Fruit fly (Drosophila melanogaster) whole organism, embryonic: ENCODE measurements around the gene pyd.

Experiments used
- CG10366 ChIP-seq: fragments of 200-800 bp; sonication (Bioruptor generic); IDR thresholded peaks from 2 replicates; pipeline ENCODE4 v1.3.6; 2022; ENCODE audit warnings: missing biosample characterization, missing genetic modification characterization
- CG10565 ChIP-seq: fragments of 200-800 bp; sonication (Bioruptor generic); optimal IDR thresholded peaks from 3 replicates; lab custom pipeline; 2016; ENCODE audit warnings: missing biosample characterization, mild to moderate bottlenecking, missing genetic modification characterization
- CG10979 ChIP-seq: fragments of 200-800 bp; sonication (Bioruptor generic); optimal IDR thresholded peaks from 2 replicates; lab custom pipeline; 2018; ENCODE audit warnings: missing biosample characterization, mild to moderate bottlenecking, missing genetic modification characterization, moderate library complexity
- CG1233 ChIP-seq: fragments of 200-800 bp; sonication (Bioruptor generic); optimal IDR thresholded peaks from 4 replicates; lab custom pipeline; 2018; ENCODE audit warnings: missing biosample characterization, mild to moderate bottlenecking, missing genetic modification characterization
- CG13123 ChIP-seq: fragments of 200-800 bp; sonication (Bioruptor generic); optimal IDR thresholded peaks from 2 replicates; lab custom pipeline; 2016; ENCODE audit warnings: missing biosample characterization, missing genetic modification characterization
- CG13296 ChIP-seq: fragments of 200-800 bp; sonication (Bioruptor generic); optimal IDR thresholded peaks from 3 replicates; lab custom pipeline; 2018; ENCODE audit warnings: missing biosample characterization, mild to moderate bottlenecking, missing genetic modification characterization
- CG14860 ChIP-seq: fragments of 200-800 bp; sonication (Bioruptor generic); IDR thresholded peaks from 3 replicates; pipeline ENCODE4 v1.3.6; 2022; ENCODE audit warnings: missing biosample characterization, missing genetic modification characterization; ENCODE audit not compliant: partially characterized antibody
- CG15073 ChIP-seq: fragments of 200-800 bp; sonication (Bioruptor generic); optimal IDR thresholded peaks from 2 replicates; lab custom pipeline; 2016; ENCODE audit warnings: missing biosample characterization, missing genetic modification characterization
- CG18599 ChIP-seq: fragments of 200-800 bp; sonication (Bioruptor generic); optimal IDR thresholded peaks from 3 replicates; lab custom pipeline; 2017; ENCODE audit warnings: missing biosample characterization, missing genetic modification characterization, mild to moderate bottlenecking, moderate library complexity, missing genetic modification reagents
- CG30020 ChIP-seq: fragments of 200-800 bp; optimal IDR thresholded peaks from 2 replicates; lab custom pipeline; 2019; ENCODE audit warnings: missing biosample characterization, mild to moderate bottlenecking, missing genetic modification characterization, moderate library complexity
- CG3163 ChIP-seq: fragments of 200-800 bp; sonication (Bioruptor generic); optimal IDR thresholded peaks from 3 replicates; lab custom pipeline; 2016; ENCODE audit warnings: missing biosample characterization, missing genetic modification characterization
- CG32532 ChIP-seq: fragments of 200-800 bp; sonication (Bioruptor generic); IDR thresholded peaks from 2 replicates; pipeline ENCODE4 v1.3.6; 2022; ENCODE audit warnings: missing biosample characterization, missing genetic modification characterization
- CG33557 ChIP-seq: fragments of 200-800 bp; sonication (Bioruptor generic); optimal IDR thresholded peaks from 2 replicates; lab custom pipeline; 2019; ENCODE audit warnings: missing biosample characterization, mild to moderate bottlenecking, missing genetic modification characterization, moderate library complexity
- CG4328 ChIP-seq: fragments of 200-800 bp; sonication (Bioruptor generic); optimal IDR thresholded peaks from 3 replicates; lab custom pipeline; 2017; ENCODE audit warnings: missing biosample characterization, missing genetic modification reagents, missing genetic modification characterization
- CG4424 ChIP-seq: fragments of 200-800 bp; sonication (Bioruptor generic); optimal IDR thresholded peaks from 3 replicates; lab custom pipeline; 2016; ENCODE audit warnings: missing biosample characterization, missing genetic modification characterization
- CG6791 ChIP-seq: fragments of 200-800 bp; sonication (Bioruptor generic); IDR thresholded peaks from 3 replicates; pipeline ENCODE4 v1.3.6; 2022; ENCODE audit warnings: missing biosample characterization, missing genetic modification characterization; ENCODE audit not compliant: partially characterized antibody
- CG6854 ChIP-seq: fragments of 200-800 bp; sonication (Bioruptor generic); optimal IDR thresholded peaks from 3 replicates; lab custom pipeline; 2017; ENCODE audit warnings: missing biosample characterization, mild to moderate bottlenecking, missing genetic modification characterization
- CG7928 ChIP-seq: fragments of 200-800 bp; sonication (Bioruptor generic); optimal IDR thresholded peaks from 2 replicates; lab custom pipeline; 2017; ENCODE audit warnings: missing biosample characterization, mild to moderate bottlenecking, missing genetic modification characterization
- CG7987 ChIP-seq: fragments of 200-800 bp; sonication (Bioruptor generic); optimal IDR thresholded peaks from 2 replicates; lab custom pipeline; 2018; ENCODE audit warnings: missing biosample characterization, mild to moderate bottlenecking, missing genetic modification characterization, moderate library complexity
- CG9215 ChIP-seq: fragments of 200-800 bp; sonication (Bioruptor generic); IDR thresholded peaks from 2 replicates; pipeline ENCODE4 v1.3.6; 2022; ENCODE audit warnings: missing biosample characterization, missing genetic modification characterization
- CG9817 ChIP-seq: fragments of 200-800 bp; sonication (Bioruptor generic); optimal IDR thresholded peaks from 2 replicates; lab custom pipeline; 2018; ENCODE audit warnings: missing biosample characterization, mild to moderate bottlenecking, missing genetic modification characterization, moderate library complexity
- CG9932 ChIP-seq: fragments of 200-800 bp; sonication (Bioruptor generic); IDR thresholded peaks from 2 replicates; pipeline ENCODE4 v1.3.6; 2022; ENCODE audit warnings: missing biosample characterization, missing genetic modification characterization
- Hr51 ChIP-seq, 2 experiments: fragments of 200-800 bp; sonication (Bioruptor generic); optimal IDR thresholded peaks; 2 replicates in 1 of 2; 3 replicates in 1 of 2; lab custom pipeline; 2016 to 2018; ENCODE audit warnings: missing biosample characterization in 2 of 2, missing genetic modification characterization in 2 of 2, mild to moderate bottlenecking in 1 of 2, moderate library complexity in 1 of 2
- MBD-R2 ChIP-seq: fragments of 200-800 bp; sonication (Bioruptor generic); IDR thresholded peaks from 2 replicates; pipeline ENCODE4 v1.3.6; 2022; ENCODE audit warnings: missing biosample characterization, missing genetic modification characterization
- Mad ChIP-seq: fragments of 200-800 bp; sonication (Bioruptor generic); optimal IDR thresholded peaks from 2 replicates; lab custom pipeline; 2016; ENCODE audit warnings: missing biosample characterization, missing genetic modification characterization
- Usf ChIP-seq: fragments of 200-800 bp; sonication (Bioruptor generic); optimal IDR thresholded peaks from 2 replicates; lab custom pipeline; 2017; ENCODE audit warnings: missing genotype, missing biosample characterization, missing genetic modification characterization
- az2 ChIP-seq: fragments of 200-800 bp; sonication (Bioruptor generic); optimal IDR thresholded peaks from 3 replicates; lab custom pipeline; 2016; ENCODE audit warnings: missing biosample characterization, missing genetic modification characterization
- bsh ChIP-seq, 2 experiments: fragments of 200-800 bp; sonication (Bioruptor generic); optimal IDR thresholded peaks; 2 replicates each; lab custom pipeline; 2017 to 2018; ENCODE audit warnings: mild to moderate bottlenecking in 2 of 2, missing biosample characterization in 2 of 2, missing genetic modification characterization in 2 of 2, moderate library complexity in 1 of 2
- cg ChIP-seq: fragments of 200-800 bp; sonication (Bioruptor generic); optimal IDR thresholded peaks from 3 replicates; lab custom pipeline; 2019; ENCODE audit warnings: missing biosample characterization, mild to moderate bottlenecking, missing genetic modification characterization, moderate library complexity
- chif ChIP-seq, 2 experiments: fragments of 200-800 bp; sonication (Bioruptor generic); optimal IDR thresholded peaks; 3 replicates each; lab custom pipeline; 2016; ENCODE audit warnings: missing biosample characterization in 2 of 2, missing genetic modification characterization in 2 of 2
- chn ChIP-seq: fragments of 200-800 bp; sonication (Bioruptor generic); optimal IDR thresholded peaks from 2 replicates; lab custom pipeline; 2016; ENCODE audit warnings: missing biosample characterization, missing genetic modification characterization
- emc ChIP-seq: fragments of 200-800 bp; sonication (Bioruptor generic); optimal IDR thresholded peaks from 2 replicates; lab custom pipeline; 2016; ENCODE audit warnings: missing biosample characterization, missing genetic modification characterization
- exex ChIP-seq: fragments of 200-800 bp; sonication (Bioruptor generic); optimal IDR thresholded peaks from 4 replicates; lab custom pipeline; 2018; ENCODE audit warnings: missing biosample characterization, mild to moderate bottlenecking, missing genetic modification characterization, moderate library complexity
- gfzf ChIP-seq: fragments of 200-800 bp; sonication (Bioruptor generic); optimal IDR thresholded peaks from 2 replicates; lab custom pipeline; 2016; ENCODE audit warnings: missing biosample characterization, mild to moderate bottlenecking, missing genetic modification characterization, moderate library complexity
- knrl ChIP-seq: fragments of 200-800 bp; sonication (Bioruptor generic); IDR thresholded peaks from 3 replicates; pipeline ENCODE4 v1.3.6; 2022; ENCODE audit warnings: missing biosample characterization, missing genetic modification characterization; ENCODE audit not compliant: partially characterized antibody
- nom ChIP-seq: fragments of 200-800 bp; sonication (Bioruptor generic); optimal IDR thresholded peaks from 2 replicates; lab custom pipeline; 2017; ENCODE audit warnings: missing biosample characterization, missing genetic modification characterization, mild to moderate bottlenecking, moderate library complexity, missing genetic modification reagents
- pan ChIP-seq, 4 experiments: fragments of >200 bp in 3 of 4; fragments of 200-800 bp in 1 of 4; sonication (Bioruptor generic) in 1 of 4; optimal IDR thresholded peaks in 3 of 4; IDR thresholded peaks in 1 of 4; 2 replicates each; pipeline versions ENCODE4 v1.3.6 to Lab custom; 2017 to 2022; ENCODE audit warnings: missing biosample characterization in 2 of 4, missing genetic modification characterization in 2 of 4, mixed read lengths in 1 of 4
- sc ChIP-seq, 3 experiments: fragments of >200 bp in 2 of 3; fragments of 200-800 bp in 1 of 3; sonication (Bioruptor generic) in 1 of 3; optimal IDR thresholded peaks; 2 replicates in 2 of 3; 3 replicates in 1 of 3; lab custom pipeline; 2017; ENCODE audit warnings: mild to moderate bottlenecking in 1 of 3, missing biosample characterization in 1 of 3, missing genetic modification characterization in 1 of 3, missing genetic modification reagents in 1 of 3
- scrt ChIP-seq: fragments of 200-800 bp; sonication (Bioruptor generic); optimal IDR thresholded peaks from 2 replicates; lab custom pipeline; 2018; ENCODE audit warnings: missing biosample characterization, mild to moderate bottlenecking, missing genetic modification characterization, moderate library complexity
- slbo ChIP-seq: fragments of 200-800 bp; sonication (Bioruptor generic); IDR thresholded peaks from 2 replicates; pipeline ENCODE4 v1.3.6; 2022; ENCODE audit warnings: missing biosample characterization, missing genetic modification characterization
- ssp ChIP-seq: fragments of 200-800 bp; sonication (Bioruptor generic); IDR thresholded peaks from 2 replicates; pipeline ENCODE4 v1.3.6; 2022; ENCODE audit warnings: missing biosample characterization, missing genetic modification characterization
- sug ChIP-seq: fragments of 200-800 bp; optimal IDR thresholded peaks from 2 replicates; lab custom pipeline; 2019; ENCODE audit warnings: missing biosample characterization, mild to moderate bottlenecking, missing genetic modification characterization, moderate library complexity
- tgo ChIP-seq: fragments of 200-800 bp; sonication (Bioruptor generic); IDR thresholded peaks from 3 replicates; pipeline ENCODE4 v1.3.6; 2022; ENCODE audit warnings: missing biosample characterization, missing genetic modification characterization
- tll ChIP-seq, 2 experiments: fragments of 200-800 bp in 1 of 2; fragments of >200 bp in 1 of 2; sonication (Bioruptor generic) in 1 of 2; optimal IDR thresholded peaks; 2 replicates each; lab custom pipeline; 2017 to 2019; ENCODE audit warnings: missing biosample characterization in 2 of 2, missing genetic modification characterization in 2 of 2, mild to moderate bottlenecking in 1 of 2, moderate library complexity in 1 of 2
- toy ChIP-seq: fragments of 200-800 bp; sonication (Bioruptor generic); IDR thresholded peaks from 2 replicates; pipeline ENCODE4 v1.3.6; 2022; ENCODE audit warnings: missing biosample characterization, missing genetic modification characterization
- trh ChIP-seq: fragments of 200-800 bp; sonication (Bioruptor generic); optimal IDR thresholded peaks from 2 replicates; lab custom pipeline; 2016; ENCODE audit warnings: missing biosample characterization, missing genetic modification characterization

Gene pyd

dm6 chr3R:8938494-8939404 is 7.1 kb upstream of the pyd start, which contains the start of gene ScsbetaA (continued):
- TF ChIP-seq knrl (GFP tag; lab: Robert Waterston, UW) (peak; percentile 83), emc (GFP tag; lab: Kevin White, UChicago) (no peak), CG32532 (GFP tag; lab: Robert Waterston, UW) (peak; percentile 27; the same call in 1 of the 2 replicates), gfzf (GFP tag; lab: Kevin White, UChicago) (peak; percentile 63), az2 (GFP tag; lab: Kevin White, UChicago) (no peak), CG7987 (no peak), CG9215 (GFP tag; lab: Robert Waterston, UW) (no peak), CG14860 (GFP tag; lab: Robert Waterston, UW) (peak; percentile 62; the same call in 2 of the 3 replicates), scrt (GFP tag; lab: Kevin White, UChicago) (peak; percentile 39), Usf (GFP tag; lab: Kevin White, UChicago) (no peak), slbo (GFP tag; lab: Robert Waterston, UW) (peak; percentile 21; the same call in 1 of the 2 replicates), CG7928 (GFP tag; lab: Kevin White, UChicago) (peak; percentile 42), exex (tag; lab: Kevin White, UChicago) (peak; percentile 99), tgo (GFP tag; lab: Robert Waterston, UW) (no peak), toy (GFP tag; lab: Robert Waterston, UW) (no peak), sc (optimal IDR thresholded peaks at IDR 0.05; lab: Kevin White, UChicago) (no peak), sc (GFP tag; optimal IDR thresholded peaks at IDR 0.05; lab: Kevin White, UChicago) (no peak), CG9817 (tag; lab: Kevin White, UChicago) (no peak), CG13296 (no peak), CG6791 (GFP tag; lab: Robert Waterston, UW) (peak; percentile 86), CG10366 (GFP tag; lab: Robert Waterston, UW) (no peak), CG10565 (GFP tag; lab: Kevin White, UChicago) (no peak), CG10979 (tag; lab: Kevin White, UChicago) (no peak), CG30020 (tag; lab: Kevin White, UChicago) (no peak), CG18599 (GFP tag; lab: Kevin White, UChicago) (no peak), MBD-R2 (peak; percentile 39), Mad (GFP tag; lab: Kevin White, UChicago) (no peak), CG4328 (no peak), sug (tag; lab: Kevin White, UChicago) (peak; percentile 68), bsh (GFP tag; optimal IDR thresholded peaks at IDR 0.05; lab: Kevin White, UChicago) (no peak), trh (GFP tag; lab: Kevin White, UChicago) (no peak), nom (peak; percentile 34), chn (GFP tag; lab: Kevin White, UChicago) (no peak), pan (optimal IDR thresholded peaks at IDR 0.05; lab: Kevin White, UChicago) (no peak), pan (GFP tag; optimal IDR thresholded peaks at IDR 0.05 in 1 of 2, IDR thresholded peaks at IDR 0.05 in 1 of 2) (no peak), CG13123 (GFP tag; lab: Kevin White, UChicago) (no peak), tll (GFP tag; optimal IDR thresholded peaks at IDR 0.05; lab: Kevin White, UChicago) (no peak), CG6854 (GFP tag; lab: Kevin White, UChicago) (no peak), chif (GFP tag; optimal IDR thresholded peaks at IDR 0.05; lab: Kevin White, UChicago) (no peak), Hr51 (GFP tag; optimal IDR thresholded peaks at IDR 0.05; lab: Kevin White, UChicago) (no peak), cg (GFP tag; lab: Kevin White, UChicago) (peak; percentile 81), CG33557 (no peak), CG4424 (no peak), CG3163 (GFP tag; lab: Kevin White, UChicago) (peak; percentile 7), CG9932 (GFP tag; lab: Robert Waterston, UW) (peak; percentile 51), CG15073 (GFP tag; lab: Kevin White, UChicago) (no peak), CG1233 (GFP tag; lab: Kevin White, UChicago) (no peak), ssp (GFP tag; lab: Robert Waterston, UW) (no peak)
